Worm (Caenorhabditis elegans) whole organism, late embryonic: ENCODE data around the gene cyk-1.
A peak's percentile ranks its signal among the peaks of the same experiment; 100 is the strongest.
"Not testable (repeated sequence)": the region's sequence is repeated elsewhere in the genome, so short reads cannot be mapped to it uniquely, and the experiment has no call there.

Experiments used
- C08G9.2 ChIP-seq: sonication (generic microtip); optimal IDR thresholded peaks from 2 replicates; lab custom pipeline; 2016; ENCODE audit warnings: mild to moderate bottlenecking, missing genetic modification characterization, moderate library complexity, missing compliant biosample characterization
- K02D7.2 ChIP-seq: sonication (generic microtip); optimal IDR thresholded peaks from 2 replicates; lab custom pipeline; 2017; ENCODE audit warnings: mild to moderate bottlenecking, missing genetic modification characterization, missing compliant biosample characterization
- K09A11.1 ChIP-seq: sonication (generic microtip); optimal IDR thresholded peaks from 2 replicates; lab custom pipeline; 2017; ENCODE audit warnings: antibody characterized with exemption, mild to moderate bottlenecking, missing genetic modification characterization, missing compliant biosample characterization; ENCODE audit not compliant: insufficient read depth
- ceh-14 ChIP-seq: sonication (generic microtip); optimal IDR thresholded peaks from 2 replicates; lab custom pipeline; 2016; ENCODE audit warnings: missing genotype, missing genetic modification characterization, missing compliant biosample characterization
- ceh-18 ChIP-seq: sonication (generic microtip); optimal IDR thresholded peaks from 2 replicates; lab custom pipeline; 2016; ENCODE audit warnings: missing genetic modification characterization, missing compliant biosample characterization
- ceh-19 ChIP-seq: fragments of 200-800 bp; sonication (Bioruptor generic); optimal IDR thresholded peaks from 2 replicates; lab custom pipeline; 2018; ENCODE audit warnings: mild to moderate bottlenecking, missing genetic modification characterization, missing compliant biosample characterization
- ceh-22 ChIP-seq: sonication (generic microtip); optimal IDR thresholded peaks from 2 replicates; lab custom pipeline; 2017; ENCODE audit warnings: missing biosample characterization, missing genetic modification characterization
- ceh-24 ChIP-seq: sonication (generic microtip); optimal IDR thresholded peaks from 2 replicates; lab custom pipeline; 2016; ENCODE audit warnings: mild to moderate bottlenecking, missing genetic modification characterization, missing compliant biosample characterization
- ceh-34 ChIP-seq: sonication (generic microtip); optimal IDR thresholded peaks from 2 replicates; lab custom pipeline; 2016; ENCODE audit warnings: mild to moderate bottlenecking, missing genetic modification characterization, missing compliant biosample characterization
- ceh-45 ChIP-seq: fragments of 200-800 bp; sonication (Bioruptor generic); IDR thresholded peaks from 2 replicates; pipeline ENCODE4 v1.3.6; 2022; ENCODE audit warnings: missing genetic modification reagents, missing genetic modification characterization, missing compliant biosample characterization
- ceh-48 ChIP-seq: sonication (generic microtip); optimal IDR thresholded peaks from 2 replicates; lab custom pipeline; 2016; ENCODE audit warnings: missing genetic modification characterization, inconsistent platforms, missing compliant biosample characterization
- ceh-6 ChIP-seq: fragments of 200-800 bp; sonication (Bioruptor generic); optimal IDR thresholded peaks from 2 replicates; lab custom pipeline; 2018; ENCODE audit warnings: mild to moderate bottlenecking, missing genetic modification characterization, missing compliant biosample characterization
- dmd-4 ChIP-seq: sonication (generic microtip); optimal IDR thresholded peaks from 2 replicates; lab custom pipeline; 2016; ENCODE audit warnings: borderline replicate concordance, missing genetic modification characterization, missing compliant biosample characterization
- ets-4 ChIP-seq: sonication (generic microtip); optimal IDR thresholded peaks from 2 replicates; lab custom pipeline; 2016; ENCODE audit warnings: missing genetic modification characterization, missing compliant biosample characterization
- eyg-1 ChIP-seq: sonication (generic microtip); optimal IDR thresholded peaks from 2 replicates; lab custom pipeline; 2016; ENCODE audit warnings: missing genotype, missing genetic modification characterization, missing compliant biosample characterization
- fkh-10 ChIP-seq: fragments of 150-350 bp; optimal IDR thresholded peaks from 2 replicates; lab custom pipeline; 2014; ENCODE audit warnings: missing biosample characterization, missing genetic modification reagents, missing genetic modification characterization
- fkh-6 ChIP-seq: sonication (generic microtip); optimal IDR thresholded peaks from 2 replicates; lab custom pipeline; 2016; ENCODE audit warnings: missing genetic modification characterization, missing compliant biosample characterization
- hlh-15 ChIP-seq: sonication (generic microtip); optimal IDR thresholded peaks from 2 replicates; lab custom pipeline; 2016; ENCODE audit warnings: missing genetic modification characterization, missing compliant biosample characterization
- hlh-8 ChIP-seq: sonication (generic microtip); optimal IDR thresholded peaks from 2 replicates; lab custom pipeline; 2016; ENCODE audit warnings: missing genotype, missing genetic modification characterization, missing compliant biosample characterization
- lim-6 ChIP-seq: sonication (generic microtip); optimal IDR thresholded peaks from 2 replicates; lab custom pipeline; 2016; ENCODE audit warnings: missing genetic modification characterization, missing compliant biosample characterization
- mec-3 ChIP-seq: sonication (generic microtip); optimal IDR thresholded peaks from 2 replicates; lab custom pipeline; 2016; ENCODE audit warnings: borderline replicate concordance, missing genetic modification characterization, missing compliant biosample characterization
- nfya-1 ChIP-seq: sonication (generic microtip); optimal IDR thresholded peaks from 2 replicates; lab custom pipeline; 2017; ENCODE audit warnings: missing genetic modification characterization, mild to moderate bottlenecking, missing compliant biosample characterization, antibody characterized with exemption, moderate library complexity
- nhr-11 ChIP-seq: fragments of 150-350 bp; optimal IDR thresholded peaks from 2 replicates; lab custom pipeline; 2014; ENCODE audit warnings: missing biosample characterization, missing genetic modification characterization
- nhr-232 ChIP-seq: sonication (generic microtip); optimal IDR thresholded peaks from 2 replicates; lab custom pipeline; 2016; ENCODE audit warnings: missing genetic modification characterization, missing compliant biosample characterization
- npax-4 ChIP-seq: sonication (generic microtip); optimal IDR thresholded peaks from 2 replicates; lab custom pipeline; 2016; ENCODE audit warnings: missing genetic modification characterization, missing compliant biosample characterization
- odd-2 ChIP-seq: sonication (generic microtip); optimal IDR thresholded peaks from 2 replicates; lab custom pipeline; 2017; ENCODE audit warnings: antibody characterized with exemption, mild to moderate bottlenecking, missing genetic modification characterization, missing compliant biosample characterization
- pag-3 ChIP-seq: sonication (generic microtip); optimal IDR thresholded peaks from 2 replicates; lab custom pipeline; 2016; ENCODE audit warnings: missing compliant biosample characterization, missing genetic modification characterization, borderline replicate concordance
- pat-9 ChIP-seq: fragments of 200-800 bp; sonication (Bioruptor generic); optimal IDR thresholded peaks from 2 replicates; lab custom pipeline; 2018; ENCODE audit warnings: mild to moderate bottlenecking, missing genetic modification characterization, moderate library complexity, missing compliant biosample characterization
- pax-1 ChIP-seq: fragments of 150-350 bp; optimal IDR thresholded peaks from 2 replicates; lab custom pipeline; 2014; ENCODE audit warnings: missing biosample characterization, missing genetic modification characterization
- pha-2 ChIP-seq: sonication (generic microtip); optimal IDR thresholded peaks from 2 replicates; lab custom pipeline; 2017; ENCODE audit warnings: mild to moderate bottlenecking, missing genetic modification characterization, missing compliant biosample characterization
- pha-4 ChIP-seq: fragments of 150-350 bp; optimal IDR thresholded peaks from 2 replicates; lab custom pipeline; 2018; ENCODE audit warnings: missing biosample characterization, missing genetic modification reagents, missing genetic modification characterization
- pqm-1 ChIP-seq: sonication (generic microtip); optimal IDR thresholded peaks from 2 replicates; lab custom pipeline; 2016; ENCODE audit warnings: missing genetic modification characterization, missing compliant biosample characterization
- pros-1 ChIP-seq: fragments of 150-350 bp; optimal IDR thresholded peaks from 2 replicates; lab custom pipeline; 2014; ENCODE audit warnings: missing biosample characterization, missing genetic modification reagents, missing genetic modification characterization
- sox-4 ChIP-seq: sonication (generic microtip); optimal IDR thresholded peaks from 2 replicates; lab custom pipeline; 2017; ENCODE audit warnings: mild to moderate bottlenecking, missing genetic modification characterization, inconsistent platforms, missing compliant biosample characterization
- tbx-2 ChIP-seq: sonication (generic microtip); optimal IDR thresholded peaks from 2 replicates; lab custom pipeline; 2016; ENCODE audit warnings: missing genetic modification characterization, missing compliant biosample characterization
- unc-3 ChIP-seq, 2 experiments: fragments of 200-800 bp in 1 of 2; sonication (Bioruptor generic) in 1 of 2; sonication (generic microtip) in 1 of 2; conservative IDR thresholded peaks in 1 of 2; optimal IDR thresholded peaks in 1 of 2; 2 replicates each; pipeline versions ENCODE4 v1.3.6 to Lab custom; 2016 to 2022; ENCODE audit warnings: missing compliant biosample characterization in 2 of 2, missing genetic modification characterization in 2 of 2, missing genetic modification reagents in 1 of 2
- unc-42 ChIP-seq: sonication (generic microtip); optimal IDR thresholded peaks from 2 replicates; lab custom pipeline; 2016; ENCODE audit warnings: missing genotype, missing genetic modification characterization, missing compliant biosample characterization
- zip-5 ChIP-seq: sonication (generic microtip); optimal IDR thresholded peaks from 2 replicates; lab custom pipeline; 2016; ENCODE audit warnings: missing genetic modification characterization, missing compliant biosample characterization
- ztf-16 ChIP-seq: sonication (generic microtip); optimal IDR thresholded peaks from 2 replicates; lab custom pipeline; 2017; ENCODE audit warnings: missing genetic modification characterization, missing compliant biosample characterization

Gene cyk-1

DNA sequence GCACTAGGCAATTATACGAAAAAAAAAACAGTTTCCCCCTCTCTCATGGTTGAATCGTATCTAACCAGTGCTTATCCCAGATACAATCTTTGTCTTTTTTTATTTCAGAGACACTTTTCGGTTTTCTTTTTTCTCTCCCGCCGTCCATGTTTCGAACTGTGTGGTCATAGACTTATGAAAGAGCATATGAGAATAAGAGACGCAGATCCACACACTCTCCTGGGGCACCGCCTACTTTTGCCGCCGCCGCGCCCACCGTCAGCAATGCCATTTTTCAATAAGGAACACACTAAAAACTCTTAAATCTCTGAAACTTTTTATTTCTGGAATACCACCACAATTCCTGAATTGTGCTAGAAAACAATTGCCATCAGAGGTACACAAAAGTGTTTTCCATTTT, 39.1 kb downstream of the cyk-1 start, which contains the start of gene prk-1:
TSS of gene prk-1 (plus strand) at position 269 of the 400 bp plus-strand sequence.
- TF ChIP-seq npax-4 (tag; lab: Kevin White, UChicago) (no peak), ceh-45 (GFP tag; lab: Robert Waterston, UW) (no peak), hlh-15 (tag; lab: Kevin White, UChicago) (no peak), unc-42 (tag; lab: Kevin White, UChicago) (no peak), K02D7.2 (tag; lab: Kevin White, UChicago) (no peak)

DNA sequence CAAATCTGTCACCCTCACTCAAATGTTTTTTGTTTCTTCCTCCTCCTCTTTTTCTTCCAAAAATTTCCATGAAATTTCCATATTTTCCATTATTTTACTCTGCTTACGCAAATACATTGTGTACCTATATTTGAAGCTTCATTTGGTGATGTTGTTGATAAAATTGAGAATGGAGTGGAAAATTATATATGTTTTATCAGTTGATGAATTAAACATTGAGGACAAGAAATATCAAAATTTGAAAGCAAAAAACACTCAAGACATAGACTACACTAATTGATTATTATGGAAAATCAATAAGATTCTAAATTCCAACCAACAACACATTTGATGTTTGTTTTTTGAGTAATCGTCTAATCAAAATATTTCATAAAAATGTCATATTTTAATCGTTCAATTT, 39.8 kb downstream of the cyk-1 start:
- TF ChIP-seq unc-3 (GFP tag; conservative IDR thresholded peaks at IDR 0.05; lab: Robert Waterston, UW) (no peak), unc-3 (tag; optimal IDR thresholded peaks at IDR 0.05; lab: Kevin White, UChicago) (no peak), pat-9 (tag; lab: Kevin White, UChicago) (no peak), nhr-232 (tag; lab: Kevin White, UChicago) (no peak), pha-4 (no peak), K09A11.1 (no peak)

DNA sequence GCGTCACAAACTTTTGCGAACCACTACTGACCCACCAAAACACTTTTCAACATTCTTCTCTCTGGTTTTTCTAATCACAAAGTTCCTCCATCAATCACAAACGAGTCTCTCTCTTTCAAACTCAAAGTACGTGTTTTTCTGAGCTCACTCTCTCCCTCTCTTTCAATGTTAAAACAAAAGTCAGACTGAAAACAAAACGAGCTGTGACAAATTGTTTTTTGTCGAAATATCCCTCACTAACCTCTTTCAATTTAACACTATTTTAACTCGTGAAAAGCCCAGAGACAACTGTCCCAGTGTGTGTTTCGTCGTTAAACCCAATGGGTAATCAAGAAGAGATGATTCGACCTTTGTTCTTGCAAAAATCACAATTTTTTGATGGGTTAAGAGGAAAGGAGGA, 40.9 kb downstream of the cyk-1 start:
- TF ChIP-seq ceh-18 (tag; lab: Kevin White, UChicago) (peak; percentile 78), lim-6 (tag; lab: Kevin White, UChicago) (no peak)
- TF ChIP-seq, all 69 proteins: peak for 1

DNA sequence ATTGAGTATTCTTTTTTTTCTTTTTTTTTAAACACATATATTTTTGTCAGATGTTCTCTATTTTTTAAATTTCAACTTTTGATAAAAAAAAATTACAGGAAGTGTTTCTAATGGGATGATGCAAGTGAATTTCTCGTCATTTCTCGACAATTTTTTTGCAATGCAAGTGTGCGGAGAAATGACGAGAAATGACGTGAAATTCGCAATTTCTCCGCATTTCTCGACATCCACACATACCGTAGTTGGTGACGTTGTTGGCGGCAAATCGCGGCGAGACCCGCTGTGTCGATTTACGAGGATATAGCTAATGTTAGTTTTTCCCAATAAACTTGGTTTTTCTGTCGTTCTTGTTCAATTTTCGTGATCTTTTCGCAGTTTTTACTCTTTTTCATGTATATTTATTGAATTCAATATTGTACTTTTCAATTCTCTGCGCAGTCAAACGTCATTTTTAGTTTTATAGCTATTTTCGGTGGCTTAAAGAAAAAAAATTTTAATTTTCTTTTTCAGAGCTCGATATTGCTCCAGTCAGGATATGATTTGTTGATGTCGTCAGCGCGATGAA, 46.9 kb downstream of the cyk-1 start, which contains the start of gene F31E3.6:
TSS of gene F31E3.6 (plus strand) at position 93 of the 565 bp plus-strand sequence.
- TF ChIP-seq hlh-8 (tag; lab: Kevin White, UChicago); nfya-1 (tag; lab: Kevin White, UChicago); ceh-6 (GFP tag; lab: Kevin White, UChicago): not testable (repeated sequence)

DNA sequence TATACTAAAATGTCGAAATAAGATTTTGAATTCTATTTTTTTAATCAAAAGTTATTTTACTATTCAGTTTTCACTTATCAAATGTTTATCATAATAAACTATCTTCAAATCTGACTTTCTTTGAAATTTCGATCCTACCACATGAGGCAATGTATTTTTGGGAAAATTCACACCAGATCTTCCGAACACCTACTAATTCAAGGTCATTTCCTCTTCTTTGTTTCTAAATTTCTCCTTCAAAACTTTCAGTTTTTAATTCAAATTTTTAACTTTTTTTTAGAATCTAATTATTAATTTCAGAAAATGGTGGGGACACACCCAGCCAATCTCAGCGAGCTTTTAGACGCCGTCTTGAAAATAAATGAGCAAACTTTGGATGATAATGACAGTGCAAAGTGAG, 49.4 kb downstream of the cyk-1 start, which contains the start of gene ceh-20:
TSS of gene ceh-20 (plus strand) at position 301 of the 400 bp plus-strand sequence.
- TF ChIP-seq fkh-10 (GFP tag; lab: Kevin White, UChicago) (no peak), nhr-11 (no peak), dmd-4 (tag; lab: Kevin White, UChicago) (no peak), eyg-1 (no peak), zip-5 (tag; lab: Kevin White, UChicago) (no peak), hlh-15 (tag; lab: Kevin White, UChicago) (no peak), ceh-6 (GFP tag; lab: Kevin White, UChicago) (no peak), ztf-16 (no peak), nfya-1 (tag; lab: Kevin White, UChicago) (no peak), ceh-18 (tag; lab: Kevin White, UChicago) (no peak), pax-1 (tag; lab: Kevin White, UChicago) (no peak), K09A11.1 (no peak), mec-3 (tag; lab: Kevin White, UChicago) (no peak)

DNA sequence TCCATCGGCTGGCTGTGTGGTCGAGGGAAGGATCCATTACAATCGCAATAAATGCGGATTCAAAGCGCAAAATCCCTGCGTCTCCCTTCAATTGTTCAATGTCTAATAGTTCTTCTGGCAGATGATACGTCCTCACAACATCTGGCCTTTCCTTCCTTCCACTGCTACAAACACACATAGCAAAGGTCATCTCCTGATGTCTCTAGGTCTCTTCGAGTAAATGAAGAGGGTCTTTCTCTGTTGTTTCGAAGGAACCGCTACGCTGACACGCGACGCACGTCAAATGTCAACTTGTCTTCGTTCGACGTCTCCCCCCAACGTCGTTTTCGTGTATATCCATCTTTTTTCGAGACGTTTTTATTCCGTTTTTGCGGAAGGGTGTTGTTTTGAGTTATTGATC, 50.1 kb downstream of the cyk-1 start:
- TF ChIP-seq nhr-232 (tag; lab: Kevin White, UChicago) = no peak
- TF ChIP-seq ceh-22 (tag; lab: Kevin White, UChicago) = no peak
- no peak for TF ChIP-seq ets-4 (tag; lab: Kevin White, UChicago)
- no peak for TF ChIP-seq mec-3 (tag; lab: Kevin White, UChicago)
- TF ChIP-seq tbx-2 (tag; lab: Kevin White, UChicago) = peak; percentile 60
- TF ChIP-seq ceh-48 (tag; lab: Kevin White, UChicago) = no peak
- no peak for TF ChIP-seq pqm-1 (tag; lab: Kevin White, UChicago)
- TF ChIP-seq ceh-19 (GFP tag; lab: Kevin White, UChicago) = no peak
- TF ChIP-seq nfya-1 (tag; lab: Kevin White, UChicago) = peak; percentile 60
- TF ChIP-seq hlh-15 (tag; lab: Kevin White, UChicago) = no peak
- no peak for TF ChIP-seq sox-4 (tag; lab: Kevin White, UChicago)
- no peak for TF ChIP-seq pag-3 (tag; lab: Kevin White, UChicago)
- TF ChIP-seq ceh-14 (tag; lab: Kevin White, UChicago) = no peak
- TF ChIP-seq C08G9.2 (tag; lab: Kevin White, UChicago) = no peak
- TF ChIP-seq pha-4 = no peak
- no peak for TF ChIP-seq odd-2 (tag; lab: Kevin White, UChicago)
- peak; percentile 37 for TF ChIP-seq ceh-34 (tag; lab: Kevin White, UChicago)
- no peak for TF ChIP-seq pha-2 (tag; lab: Kevin White, UChicago)
- peak; percentile 10 for TF ChIP-seq pat-9 (tag; lab: Kevin White, UChicago)
- TF ChIP-seq fkh-6 = no peak
- TF ChIP-seq K09A11.1 = no peak
- no peak for TF ChIP-seq K02D7.2 (tag; lab: Kevin White, UChicago)
- no peak for TF ChIP-seq lim-6 (tag; lab: Kevin White, UChicago)
- no peak for TF ChIP-seq pros-1 (tag; lab: Kevin White, UChicago)
- no peak for TF ChIP-seq ceh-24 (tag; lab: Kevin White, UChicago)
- TF ChIP-seq hlh-8 (tag; lab: Kevin White, UChicago) = peak; percentile 94
